Worm (Caenorhabditis elegans) whole organism, L1 larva: ENCODE data around the gene lron-4.
A peak's percentile ranks its signal among the peaks of the same experiment; 100 is the strongest.

ENCODE experiments used
- C04F5.9 ChIP-seq: sonication (generic microtip); optimal IDR thresholded peaks from 2 replicates; lab custom pipeline; 2016; ENCODE audit warnings: missing genetic modification characterization, missing compliant biosample characterization
- C34B4.2 ChIP-seq: sonication (generic microtip); optimal IDR thresholded peaks from 2 replicates; lab custom pipeline; 2017; ENCODE audit warnings: mild to moderate bottlenecking, missing genetic modification characterization, missing compliant biosample characterization
- Y116A8C.19 ChIP-seq: sonication (generic microtip); optimal IDR thresholded peaks from 2 replicates; lab custom pipeline; 2016; ENCODE audit warnings: missing compliant biosample characterization, missing genetic modification characterization, borderline replicate concordance
- aly-2 ChIP-seq: fragments of 150-350 bp; optimal IDR thresholded peaks from 2 replicates; lab custom pipeline; 2014; ENCODE audit warnings: missing biosample characterization, missing genetic modification characterization
- ama-1 ChIP-seq: fragments of 150-350 bp; optimal IDR thresholded peaks from 2 replicates; lab custom pipeline; 2014
- blmp-1 ChIP-seq: fragments of 150-350 bp; optimal IDR thresholded peaks from 2 replicates; lab custom pipeline; 2014; ENCODE audit warnings: missing biosample characterization, missing genetic modification characterization
- ceh-63 ChIP-seq: fragments of 200-800 bp; sonication (Bioruptor generic); optimal IDR thresholded peaks from 2 replicates; lab custom pipeline; 2018; ENCODE audit warnings: mild to moderate bottlenecking, missing genetic modification characterization, missing compliant biosample characterization
- ceh-8 ChIP-seq: fragments of 200-800 bp; sonication (Bioruptor generic); optimal IDR thresholded peaks from 2 replicates; lab custom pipeline; 2018; ENCODE audit warnings: mild to moderate bottlenecking, missing genetic modification characterization, moderate library complexity, missing compliant biosample characterization
- ceh-82 ChIP-seq, 3 experiments: fragments of 150-350 bp in 1 of 3; sonication (generic microtip) in 2 of 3; optimal IDR thresholded peaks; 2 replicates each; lab custom pipeline; 2014 to 2017; ENCODE audit warnings: missing biosample characterization in 3 of 3, missing genetic modification characterization in 3 of 3
- ceh-88 ChIP-seq: fragments of 200-800 bp; sonication (Bioruptor generic); IDR thresholded peaks from 2 replicates; pipeline ENCODE4 v1.3.6; 2022; ENCODE audit warnings: missing genetic modification characterization, missing compliant biosample characterization
- ces-1 ChIP-seq: fragments of 150-350 bp; optimal IDR thresholded peaks from 2 replicates; lab custom pipeline; 2014; ENCODE audit warnings: missing biosample characterization, missing genetic modification reagents, missing genetic modification characterization
- dpl-1 ChIP-seq, 3 experiments: fragments of 150-350 bp in 2 of 3; sonication (generic microtip) in 1 of 3; optimal IDR thresholded peaks; 2 replicates each; lab custom pipeline; 2014 to 2017; ENCODE audit warnings: missing biosample characterization in 3 of 3, missing genetic modification characterization in 3 of 3, missing genetic modification reagents in 3 of 3
- dsc-1 ChIP-seq: sonication (generic microtip); optimal IDR thresholded peaks from 2 replicates; lab custom pipeline; 2016; ENCODE audit warnings: mild to moderate bottlenecking, missing genetic modification characterization, missing compliant biosample characterization
- efl-1 ChIP-seq, 4 experiments: fragments of 150-350 bp; optimal IDR thresholded peaks in 3 of 4; peaks in 1 of 4; 1 replicate in 1 of 4; 2 replicates in 3 of 4; lab custom pipeline; 2014; ENCODE audit warnings: missing biosample characterization in 2 of 4, missing genetic modification characterization in 2 of 4, missing genetic modification reagents in 2 of 4
- egl-13 ChIP-seq: sonication (generic microtip); optimal IDR thresholded peaks from 2 replicates; lab custom pipeline; 2016; ENCODE audit warnings: missing genotype, missing genetic modification reagents, missing genetic modification characterization, missing compliant biosample characterization
- elt-2 ChIP-seq: sonication (generic microtip); optimal IDR thresholded peaks from 2 replicates; lab custom pipeline; 2016; ENCODE audit warnings: missing genetic modification characterization, mild to moderate bottlenecking, inconsistent platforms, missing compliant biosample characterization, missing genetic modification reagents
- elt-3 ChIP-seq, 6 experiments: fragments of 150-350 bp in 1 of 6; sonication (generic microtip); optimal IDR thresholded peaks; 2 replicates each; lab custom pipeline; 2017 to 2018; ENCODE audit warnings: missing biosample characterization in 6 of 6, missing genetic modification characterization in 6 of 6, inconsistent platforms in 1 of 6
- ets-5 ChIP-seq: fragments of 200-800 bp; sonication (Bioruptor generic); IDR thresholded peaks from 2 replicates; pipeline ENCODE4 v1.3.6; 2022; ENCODE audit warnings: missing genetic modification characterization, missing compliant biosample characterization
- fkh-10 ChIP-seq: sonication (generic microtip); optimal IDR thresholded peaks from 2 replicates; lab custom pipeline; 2017; ENCODE audit warnings: missing biosample characterization, missing genetic modification reagents, missing genetic modification characterization
- fos-1 ChIP-seq: fragments of 150-350 bp; optimal IDR thresholded peaks from 2 replicates; lab custom pipeline; 2014; ENCODE audit warnings: missing biosample characterization, missing genetic modification characterization
- grh-1 ChIP-seq: fragments of 200-800 bp; sonication (Bioruptor generic); IDR thresholded peaks from 2 replicates; pipeline ENCODE4 v1.3.6; 2022; ENCODE audit warnings: missing genetic modification reagents, missing genetic modification characterization, missing compliant biosample characterization
- hlh-4 ChIP-seq: sonication (generic microtip); optimal IDR thresholded peaks from 2 replicates; lab custom pipeline; 2016; ENCODE audit warnings: mild to moderate bottlenecking, missing genetic modification characterization, missing compliant biosample characterization
- isw-1 ChIP-seq: fragments of 200-800 bp; sonication (Bioruptor generic); IDR thresholded peaks from 2 replicates; pipeline ENCODE4 v1.3.6; 2022; ENCODE audit warnings: missing genetic modification characterization, missing compliant biosample characterization
- lin-13 ChIP-seq: fragments of 150-350 bp; optimal IDR thresholded peaks from 2 replicates; lab custom pipeline; 2014; ENCODE audit warnings: missing biosample characterization, missing genetic modification reagents, missing genetic modification characterization
- lin-14 ChIP-seq: fragments of 200-800 bp; sonication (Bioruptor generic); optimal IDR thresholded peaks from 2 replicates; lab custom pipeline; 2018; ENCODE audit warnings: mild to moderate bottlenecking, missing genetic modification characterization, moderate library complexity, missing compliant biosample characterization
- lir-3 ChIP-seq: sonication (generic microtip); optimal IDR thresholded peaks from 2 replicates; lab custom pipeline; 2016; ENCODE audit warnings: mild to moderate bottlenecking, missing genetic modification characterization, moderate library complexity, missing compliant biosample characterization; ENCODE audit not compliant: poor library complexity
- lsy-2 ChIP-seq, 2 experiments: fragments of 150-350 bp; optimal IDR thresholded peaks; 2 replicates each; lab custom pipeline; 2014; ENCODE audit warnings: missing biosample characterization in 2 of 2, missing genetic modification characterization in 2 of 2
- mef-2 ChIP-seq: fragments of 150-350 bp; optimal IDR thresholded peaks from 2 replicates; lab custom pipeline; 2014; ENCODE audit warnings: missing biosample characterization, missing genetic modification characterization
- mep-1 ChIP-seq: fragments of 150-350 bp; optimal IDR thresholded peaks from 2 replicates; lab custom pipeline; 2014; ENCODE audit warnings: missing biosample characterization, missing genetic modification characterization
- nhr-11 ChIP-seq: fragments of 150-350 bp; optimal IDR thresholded peaks from 2 replicates; lab custom pipeline; 2014; ENCODE audit warnings: missing biosample characterization, missing genetic modification characterization
- nhr-20 ChIP-seq: sonication (generic microtip); optimal IDR thresholded peaks from 2 replicates; lab custom pipeline; 2016; ENCODE audit warnings: mild to moderate bottlenecking, missing genetic modification characterization, missing compliant biosample characterization
- nhr-237 ChIP-seq: fragments of 150-350 bp; optimal IDR thresholded peaks from 2 replicates; lab custom pipeline; 2014; ENCODE audit warnings: missing biosample characterization, missing genetic modification characterization
- nhr-71 ChIP-seq: sonication (generic microtip); optimal IDR thresholded peaks from 2 replicates; lab custom pipeline; 2016; ENCODE audit warnings: mild to moderate bottlenecking, missing genetic modification characterization, moderate library complexity, missing compliant biosample characterization
- nhr-77 ChIP-seq: fragments of 150-350 bp; optimal IDR thresholded peaks from 2 replicates; lab custom pipeline; 2014; ENCODE audit warnings: missing biosample characterization, missing genetic modification characterization
- nhr-84 ChIP-seq: sonication (generic microtip); optimal IDR thresholded peaks from 2 replicates; lab custom pipeline; 2017; ENCODE audit warnings: missing biosample characterization, missing genetic modification characterization
- nhr-85 ChIP-seq: sonication (generic microtip); peaks from one replicate; lab custom pipeline; 2016; ENCODE audit warnings: missing genetic modification characterization, inconsistent platforms, missing compliant biosample characterization
- pax-3 ChIP-seq: fragments of 200-800 bp; sonication (Bioruptor generic); optimal IDR thresholded peaks from 2 replicates; lab custom pipeline; 2018; ENCODE audit warnings: mild to moderate bottlenecking, missing genetic modification characterization, moderate library complexity, missing compliant biosample characterization
- snu-23 ChIP-seq: sonication (generic microtip); optimal IDR thresholded peaks from 2 replicates; lab custom pipeline; 2016; ENCODE audit warnings: missing genetic modification characterization, missing compliant biosample characterization
- sox-4 ChIP-seq: sonication (generic microtip); optimal IDR thresholded peaks from 2 replicates; lab custom pipeline; 2016; ENCODE audit warnings: missing genetic modification characterization, missing compliant biosample characterization
- sup-37 ChIP-seq: fragments of 200-800 bp; sonication (Bioruptor generic); optimal IDR thresholded peaks from 2 replicates; lab custom pipeline; 2018; ENCODE audit warnings: mild to moderate bottlenecking, missing genetic modification characterization, missing compliant biosample characterization
- swsn-7 ChIP-seq: sonication (generic microtip); optimal IDR thresholded peaks from 2 replicates; lab custom pipeline; 2016; ENCODE audit warnings: missing genetic modification characterization, missing compliant biosample characterization
- tbx-2 ChIP-seq: sonication (generic microtip); optimal IDR thresholded peaks from 2 replicates; lab custom pipeline; 2016; ENCODE audit warnings: missing genetic modification characterization, missing compliant biosample characterization
- unc-130 ChIP-seq: fragments of 150-350 bp; optimal IDR thresholded peaks from 2 replicates; lab custom pipeline; 2017; ENCODE audit warnings: missing biosample characterization, missing genetic modification characterization, inconsistent platforms
- unc-30 ChIP-seq: sonication (generic microtip); optimal IDR thresholded peaks from 2 replicates; lab custom pipeline; 2017; ENCODE audit warnings: missing biosample characterization, missing genetic modification characterization
- unc-62 ChIP-seq: fragments of 150-350 bp; optimal IDR thresholded peaks from 2 replicates; lab custom pipeline; 2014; ENCODE audit warnings: missing biosample characterization, missing genetic modification reagents, missing genetic modification characterization
- vab-15 ChIP-seq: sonication (generic microtip); optimal IDR thresholded peaks from 2 replicates; lab custom pipeline; 2017; ENCODE audit warnings: missing genotype, mild to moderate bottlenecking, missing genetic modification characterization, missing compliant biosample characterization
- ztf-11 ChIP-seq, 2 experiments: sonication (generic microtip); optimal IDR thresholded peaks; 2 replicates each; lab custom pipeline; 2016 to 2017; ENCODE audit warnings: missing genetic modification characterization in 2 of 2, missing biosample characterization in 1 of 2, missing compliant biosample characterization in 1 of 2

The lron-4 gene

DNA sequence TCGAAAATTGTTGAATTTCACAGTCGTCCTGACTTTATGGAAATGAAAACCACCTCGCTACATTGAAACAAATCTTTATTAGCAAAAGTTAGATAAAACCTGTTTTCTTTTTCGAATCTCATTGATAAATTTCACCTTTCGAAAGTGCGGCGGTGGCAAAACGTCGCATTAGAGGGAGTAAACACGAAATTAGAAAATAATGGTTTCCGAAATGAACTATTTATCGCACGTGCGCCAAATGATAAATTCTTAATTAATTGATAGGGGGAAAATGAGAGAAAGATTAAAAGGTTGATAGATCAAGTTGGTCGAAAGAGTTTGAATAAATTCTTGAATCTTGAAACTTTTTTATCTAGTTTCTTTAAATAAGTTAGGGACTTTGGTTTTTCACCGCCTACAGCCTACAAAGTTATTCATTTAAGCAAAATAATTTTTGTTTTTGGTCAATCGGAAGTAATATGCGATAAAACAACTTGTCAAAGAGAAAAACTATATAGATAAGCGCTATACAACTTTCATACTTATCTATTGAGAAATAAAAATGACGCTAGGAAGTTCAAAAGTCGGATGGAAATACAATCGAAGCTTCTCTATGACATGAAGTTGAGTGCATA, 40.8 kb downstream of the lron-4 start:
- TF ChIP-seq grh-1 (GFP tag; lab: Robert Waterston, UW) (0 out of 2 replicates have a peak, but pooled peaks have one; percentile 18), sup-37 (no peak), elt-2 (peak; percentile 66), nhr-85 (tag; lab: Kevin White, UChicago) (peak; percentile 86), nhr-20 (tag; lab: Kevin White, UChicago) (peak; percentile 37), tbx-2 (tag; lab: Kevin White, UChicago) (peak; percentile 13), lin-14 (GFP tag; lab: Kevin White, UChicago) (peak; percentile 46), C34B4.2 (tag; lab: Kevin White, UChicago) (no peak), efl-1 (optimal IDR thresholded peaks at IDR 0.05; lab: Kevin White, UChicago) (no peak), efl-1 (GFP tag; optimal IDR thresholded peaks at IDR 0.05 in 1 of 2; lab: Kevin White, UChicago) (no peak), blmp-1 (peak; percentile 92), elt-3 (tag; optimal IDR thresholded peaks at IDR 0.05; lab: Kevin White, UChicago) (peak in 5 of 6 experiments; percentile 18 to 66 (median 33)), aly-2 (no peak), snu-23 (GFP tag; lab: Kevin White, UChicago) (peak; percentile 3), nhr-71 (tag; lab: Kevin White, UChicago) (peak; percentile 37), mef-2 (tag; lab: Kevin White, UChicago) (no peak)

DNA sequence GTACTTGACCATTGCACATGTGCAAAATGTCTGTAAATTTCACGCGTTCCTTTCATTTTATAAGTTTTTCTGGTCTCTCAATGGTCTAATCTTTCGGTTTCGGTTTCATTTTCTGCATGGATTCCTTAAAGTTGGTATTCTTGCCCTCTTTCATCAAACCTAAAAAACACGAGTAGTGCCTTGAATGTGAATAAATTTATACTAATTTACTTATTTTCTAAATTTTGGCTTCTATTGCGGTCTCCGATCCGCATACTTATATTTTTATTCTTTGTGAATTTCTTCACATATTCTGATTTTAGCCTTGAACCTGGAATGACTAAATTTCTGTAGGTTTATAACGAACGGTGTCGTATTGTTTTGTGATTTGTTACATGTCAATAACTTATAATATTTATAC, 46.0 kb downstream of the lron-4 start, which contains the start of gene pdha-1:
Gene pdha-1, plus strand, starts transcription at position 301 of the 400 bp plus-strand sequence.
- TF ChIP-seq swsn-7 (no peak), ztf-11 (tag; optimal IDR thresholded peaks at IDR 0.05; lab: Kevin White, UChicago) (no peak), nhr-11 (tag; lab: Kevin White, UChicago) (no peak), ets-5 (GFP tag; lab: Robert Waterston, UW) (no peak)

- peak; percentile 67 for TF ChIP-seq nhr-77 (tag; lab: Kevin White, UChicago)
- TF ChIP-seq lir-3 (tag; lab: Kevin White, UChicago): peak; percentile 68
- peak; percentile 70 for TF ChIP-seq mep-1 (tag; lab: Kevin White, UChicago)
- TF ChIP-seq unc-30: no peak
- TF ChIP-seq blmp-1: peak; percentile 55
- peak; percentile 45 to 76 (median 74) for TF ChIP-seq ceh-82 (tag; optimal IDR thresholded peaks at IDR 0.05; lab: Kevin White, UChicago)
- peak; percentile 22 for TF ChIP-seq isw-1 (GFP tag; lab: Robert Waterston, UW)
- TF ChIP-seq ceh-8: no peak
- peak; percentile 70 for TF ChIP-seq nhr-20 (tag; lab: Kevin White, UChicago)
- peak; percentile 16 for TF ChIP-seq unc-130 (tag; lab: Kevin White, UChicago)
- TF ChIP-seq nhr-84 (tag; lab: Kevin White, UChicago): no peak
- TF ChIP-seq fkh-10 (GFP tag; lab: Kevin White, UChicago): peak; percentile 16
- no peak for TF ChIP-seq sox-4 (tag; lab: Kevin White, UChicago)
- no peak for TF ChIP-seq hlh-4 (tag; lab: Kevin White, UChicago)
- TF ChIP-seq efl-1 (optimal IDR thresholded peaks at IDR 0.05; lab: Kevin White, UChicago): peak; percentile 77 to 81
- peak; percentile 70 to 96 for TF ChIP-seq efl-1 (GFP tag; optimal IDR thresholded peaks at IDR 0.05 in 1 of 2; lab: Kevin White, UChicago)
- TF ChIP-seq unc-62: no peak
- TF ChIP-seq swsn-7: peak; percentile 55
- TF ChIP-seq ceh-88 (GFP tag; lab: Robert Waterston, UW): no peak
- peak; percentile 60 for TF ChIP-seq pax-3 (tag; lab: Kevin White, UChicago)
- TF ChIP-seq dsc-1: peak; percentile 30
- peak; percentile 77 for TF ChIP-seq vab-15 (tag; lab: Kevin White, UChicago)
- no peak for TF ChIP-seq C34B4.2 (tag; lab: Kevin White, UChicago)
- TF ChIP-seq lin-13 (GFP tag; lab: Kevin White, UChicago): peak; percentile 53
- TF ChIP-seq ama-1 (lab: Kevin White, UChicago): no peak
- TF ChIP-seq Y116A8C.19 (tag; lab: Kevin White, UChicago): no peak
- no peak for TF ChIP-seq ceh-63
- peak; percentile 61 to 75 (median 66) for TF ChIP-seq dpl-1 (GFP tag; optimal IDR thresholded peaks at IDR 0.05; lab: Kevin White, UChicago)
- TF ChIP-seq nhr-11 (tag; lab: Kevin White, UChicago): no peak
- peak; percentile 67 to 89 for TF ChIP-seq lsy-2 (tag; optimal IDR thresholded peaks at IDR 0.05; lab: Kevin White, UChicago)
- peak; percentile 4 for TF ChIP-seq nhr-237 (tag; lab: Kevin White, UChicago)
- TF ChIP-seq fos-1 (tag; lab: Kevin White, UChicago): peak; percentile 17
- peak in 1 of 2 experiments; percentile 25 for TF ChIP-seq ztf-11 (tag; optimal IDR thresholded peaks at IDR 0.05; lab: Kevin White, UChicago)
- TF ChIP-seq ces-1 (GFP tag; lab: Kevin White, UChicago): no peak
- TF ChIP-seq C04F5.9 (tag; lab: Kevin White, UChicago): peak; percentile 11
- TF ChIP-seq egl-13 (tag; lab: Kevin White, UChicago): no peak
Measured at ce11 chrII:8062334-8062791, 49.6 kb downstream of the lron-4 start, which contains the start of gene ufd-2. ufd-2 (plus strand) TSS chrII:8062741.
